Fruit fly (Drosophila melanogaster): ENCODE results near the gene trn.

dm6 chr3L:13080418-13080817, 33.7 kb upstream of the trn start:
- TF ChIP-seq CG8119 (GFP tag; IDR thresholded peaks at IDR 0.05) = no peak
- TF ChIP-seq CG6276 (GFP tag; optimal IDR thresholded peaks at IDR 0.05) = no peak
- TF ChIP-seq CG16779 (tag; optimal IDR thresholded peaks at IDR 0.05) = no peak
- TF ChIP-seq CG32006 (GFP tag; optimal IDR thresholded peaks at IDR 0.05) = no peak
- no peak for TF ChIP-seq Hr39 (GFP tag; optimal IDR thresholded peaks at IDR 0.05)
